Fruit fly (Drosophila melanogaster) ovary, adult (tissue): ENCODE measurements around the gene CG1074.

ENCODE experiments used
- CG17801 ChIP-seq: fragments of 200-800 bp; optimal IDR thresholded peaks from 2 replicates; lab custom pipeline; 2019; ENCODE audit warnings: missing biosample characterization, mild to moderate bottlenecking, missing genetic modification characterization, moderate library complexity; ENCODE audit not compliant: partially characterized antibody

CG1074 gene

dm6 chr3R:4416138-4416537, 17.6 kb upstream of the CG1074 start, which contains the start of gene CG31528:
Gene CG31528, plus strand, starts transcription at chr3R:4416438.
- TF ChIP-seq CG17801 (GFP tag; lab: Kevin White, UChicago): no peak

- TF ChIP-seq CG17801 (GFP tag; lab: Kevin White, UChicago): no peak
These were observed 14.3 kb upstream of the CG1074 start, which contains the start of gene CG32944 for dm6 chr3R:4419482-4419881. Gene CG32944, minus strand, starts transcription at chr3R:4419578.

- no peak for TF ChIP-seq CG17801 (GFP tag; lab: Kevin White, UChicago)
These were observed 7.0 kb upstream of the CG1074 start, which contains the start of gene CG31525 for dm6 chr3R:4426730-4427129. Gene CG31525, plus strand, starts transcription at chr3R:4427030.

DNA sequence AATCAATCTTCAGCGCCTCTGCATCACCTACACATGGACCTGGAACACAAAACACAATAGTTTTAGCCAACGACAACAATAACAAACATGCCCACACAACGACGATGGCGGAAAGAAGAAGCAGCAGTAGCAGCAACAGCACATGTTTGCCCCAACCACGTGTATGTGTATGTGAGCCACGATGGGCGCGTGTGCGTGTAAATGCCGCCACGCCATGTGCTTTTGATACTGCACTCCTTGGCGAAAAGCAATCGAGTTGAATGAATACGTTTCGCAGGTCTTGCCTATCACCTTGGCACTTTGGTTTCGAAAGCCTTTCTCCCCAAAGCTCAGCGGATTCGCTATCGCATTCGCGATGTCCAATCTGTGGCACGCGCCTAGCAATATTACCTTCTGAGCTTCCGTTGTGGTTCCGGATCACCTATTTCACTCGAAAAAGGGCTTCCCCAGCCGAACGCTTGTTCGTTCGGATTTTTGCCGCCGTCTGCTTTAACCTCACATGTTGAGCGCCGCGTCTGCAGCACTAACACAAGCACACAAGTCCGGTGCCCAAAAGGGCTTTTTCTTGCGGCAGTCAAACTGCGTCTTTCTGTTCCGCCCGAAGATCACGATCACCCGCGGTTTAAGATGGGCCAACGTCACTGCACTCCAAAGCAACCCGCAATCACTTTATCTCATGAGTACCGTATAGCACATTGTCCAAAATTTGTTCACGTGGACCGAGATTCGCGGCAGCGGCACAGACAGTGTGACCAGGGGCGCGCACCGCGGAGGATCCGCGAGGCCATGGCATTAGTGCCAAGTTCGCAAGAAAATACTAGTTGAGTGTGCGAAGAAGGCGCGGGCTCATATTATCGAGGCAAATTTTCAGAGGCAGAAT, 4.9 kb upstream of the CG1074 start, which contains the start of gene srl:
srl (minus strand) TSS at position 751 of the 880 bp plus-strand sequence.
- peak; percentile 27 for TF ChIP-seq CG17801 (GFP tag; lab: Kevin White, UChicago)

DNA sequence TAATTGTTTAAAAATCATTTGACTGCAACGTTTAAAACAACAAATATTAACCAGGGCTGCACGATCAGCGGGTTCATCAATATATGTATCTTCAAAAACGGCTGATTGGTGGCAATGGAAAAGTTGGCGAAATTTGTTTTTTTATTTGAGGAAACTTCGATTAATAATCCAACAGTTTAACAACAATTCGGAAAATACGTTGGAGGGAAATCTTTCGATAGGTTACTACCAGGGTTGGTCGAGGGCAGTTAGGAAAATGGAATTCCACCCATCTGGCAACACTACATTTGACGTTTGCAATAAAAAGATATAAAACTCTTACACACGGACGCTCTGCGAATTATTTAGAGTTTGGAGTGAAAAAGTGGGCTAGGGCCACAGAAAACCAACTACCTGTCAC, 3.3 kb downstream of the CG1074 start, which contains the start of the genes Lipt2 and CG14650:
Lipt2 (minus strand) TSS at position 217 of the 400 bp plus-strand sequence.
CG14650 (plus strand) TSS at position 275 of the 400 bp plus-strand sequence.
- peak; percentile 55 for TF ChIP-seq CG17801 (GFP tag; lab: Kevin White, UChicago)

- TF ChIP-seq CG17801 (GFP tag; lab: Kevin White, UChicago): no peak
These were observed 4.1 kb downstream of the CG1074 start for dm6 chr3R:4437817-4438216.

- TF ChIP-seq CG17801 (GFP tag; lab: Kevin White, UChicago): no peak
These were observed 11.3 kb downstream of the CG1074 start for dm6 chr3R:4445083-4445482.

dm6 chr3R:4446455-4447224, 12.9 kb downstream of the CG1074 start:
- no peak for TF ChIP-seq CG17801 (GFP tag; lab: Kevin White, UChicago)

- TF ChIP-seq CG17801 (GFP tag; lab: Kevin White, UChicago): no peak
These were observed 15.5 kb downstream of the CG1074 start for dm6 chr3R:4449256-4449655.

- TF ChIP-seq CG17801 (GFP tag; lab: Kevin White, UChicago): no peak
These were observed 17.0 kb downstream of the CG1074 start for dm6 chr3R:4450721-4451120.

DNA sequence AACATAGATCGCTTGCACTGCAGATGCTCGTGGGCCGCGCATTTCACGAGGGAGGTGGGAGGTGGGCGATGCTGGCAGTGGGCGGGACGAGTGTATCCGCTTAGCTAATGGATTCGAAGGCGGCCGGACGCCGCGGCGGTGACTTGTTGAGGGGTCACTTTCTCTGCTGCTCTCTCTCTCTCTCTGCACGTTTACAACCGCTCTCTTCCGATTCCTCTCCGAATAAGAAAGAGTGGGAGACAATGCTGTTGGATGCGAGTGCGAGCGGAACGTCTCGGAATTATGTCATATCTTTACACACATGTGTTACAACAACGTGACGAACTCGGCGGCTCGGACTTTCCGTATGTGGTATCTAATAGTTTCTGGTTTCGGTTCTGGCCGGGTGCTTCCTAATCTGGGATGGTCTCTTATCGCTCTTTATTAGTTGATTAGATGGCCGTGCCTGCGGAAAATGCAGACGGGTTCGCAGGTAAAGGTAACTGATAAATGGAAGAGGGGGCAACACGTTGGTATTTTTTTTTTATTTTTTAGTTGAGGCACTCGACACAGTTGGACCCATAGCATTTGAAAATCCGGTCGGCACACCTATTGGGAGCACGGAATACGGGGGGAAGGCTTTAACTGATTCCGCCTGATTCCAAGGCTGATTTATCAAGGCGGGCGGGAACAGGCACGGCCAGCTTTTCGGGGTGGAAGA, 18.7 kb downstream of the CG1074 start:
- TF ChIP-seq CG17801 (GFP tag; lab: Kevin White, UChicago): no peak

dm6 chr3R:4453213-4453956, 19.6 kb downstream of the CG1074 start:
- TF ChIP-seq CG17801 (GFP tag; lab: Kevin White, UChicago): peak; percentile 14

- no peak for TF ChIP-seq CG17801 (GFP tag; lab: Kevin White, UChicago)
These were observed 23.9 kb downstream of the CG1074 start for dm6 chr3R:4457625-4458024.

DNA sequence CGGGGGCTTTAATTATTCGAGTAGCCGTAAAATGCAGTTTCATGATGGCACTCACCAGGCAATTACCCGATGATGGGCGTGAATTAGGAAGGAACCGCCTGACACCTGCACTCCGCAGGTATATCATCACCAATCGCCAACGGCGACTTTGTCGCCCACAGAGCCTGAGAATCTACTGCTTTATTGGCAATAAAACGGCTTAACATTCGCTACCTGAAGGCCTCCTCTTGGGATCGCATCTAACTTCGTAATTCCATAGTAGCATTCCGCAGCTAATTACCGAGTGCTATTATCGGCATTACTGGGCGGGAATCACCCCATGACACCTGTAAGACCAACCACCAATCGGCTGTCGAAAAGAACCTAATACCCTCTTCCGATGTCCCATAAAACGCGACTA, 24.5 kb downstream of the CG1074 start:
- no peak for TF ChIP-seq CG17801 (GFP tag; lab: Kevin White, UChicago)
